Worm (Caenorhabditis elegans) whole organism, L3 larva: ENCODE measurements around the gene H01G02.3.
"Not testable (repeated sequence)": the region's sequence is repeated elsewhere in the genome, so short reads cannot be mapped to it uniquely, and the experiment has no call there.

Experiments
- R02D3.7 ChIP-seq: fragments of 150-350 bp; optimal IDR thresholded peaks from 2 replicates; lab custom pipeline; 2014; ENCODE audit warnings: missing biosample characterization, missing genetic modification characterization
- aly-2 ChIP-seq: fragments of 150-350 bp; optimal IDR thresholded peaks from 2 replicates; lab custom pipeline; 2014; ENCODE audit warnings: missing biosample characterization, missing genetic modification characterization
- ama-1 ChIP-seq: fragments of 150-350 bp; optimal IDR thresholded peaks from 2 replicates; lab custom pipeline; 2018
- ceh-28 ChIP-seq: fragments of 150-350 bp; optimal IDR thresholded peaks from 2 replicates; lab custom pipeline; 2014; ENCODE audit warnings: missing biosample characterization, missing genetic modification reagents, missing genetic modification characterization
- ceh-82 ChIP-seq: fragments of 150-350 bp; optimal IDR thresholded peaks from 2 replicates; lab custom pipeline; 2014; ENCODE audit warnings: missing biosample characterization, missing genetic modification characterization
- egl-27 ChIP-seq: sonication (generic microtip); optimal IDR thresholded peaks from 4 replicates; lab custom pipeline; 2017; ENCODE audit warnings: missing biosample characterization, missing genetic modification reagents, missing genetic modification characterization
- egl-5 ChIP-seq: fragments of 150-350 bp; optimal IDR thresholded peaks from 2 replicates; lab custom pipeline; 2017; ENCODE audit warnings: missing biosample characterization, missing genetic modification reagents, missing genetic modification characterization, inconsistent platforms
- elt-1 ChIP-seq: fragments of 150-350 bp; optimal IDR thresholded peaks from 2 replicates; lab custom pipeline; 2014; ENCODE audit warnings: missing biosample characterization, missing genetic modification characterization
- elt-3 ChIP-seq, 3 experiments: fragments of 150-350 bp in 1 of 3; sonication (generic microtip) in 2 of 3; optimal IDR thresholded peaks; 2 replicates in 2 of 3; 4 replicates in 1 of 3; lab custom pipeline; 2014 to 2017; ENCODE audit warnings: missing biosample characterization in 3 of 3, missing genetic modification characterization in 3 of 3
- eor-1 ChIP-seq, 2 experiments: fragments of 150-350 bp; optimal IDR thresholded peaks; 2 replicates each; lab custom pipeline; 2014 to 2018; ENCODE audit warnings: missing biosample characterization in 2 of 2, missing genetic modification characterization in 2 of 2
- fkh-10 ChIP-seq: sonication (generic microtip); optimal IDR thresholded peaks from 2 replicates; lab custom pipeline; 2017; ENCODE audit warnings: missing biosample characterization, missing genetic modification reagents, missing genetic modification characterization
- fkh-2 ChIP-seq: fragments of 150-350 bp; optimal IDR thresholded peaks from 2 replicates; lab custom pipeline; 2014; ENCODE audit warnings: missing biosample characterization, missing genetic modification reagents, missing genetic modification characterization
- fos-1 ChIP-seq: fragments of 150-350 bp; optimal IDR thresholded peaks from 2 replicates; lab custom pipeline; 2014; ENCODE audit warnings: missing biosample characterization, missing genetic modification characterization
- hmg-11 ChIP-seq: sonication (generic microtip); optimal IDR thresholded peaks from 2 replicates; lab custom pipeline; 2016; ENCODE audit warnings: missing genetic modification characterization, missing compliant biosample characterization
- jun-1 ChIP-seq: fragments of 150-350 bp; optimal IDR thresholded peaks from 2 replicates; lab custom pipeline; 2014; ENCODE audit warnings: missing biosample characterization, missing genetic modification reagents, missing genetic modification characterization
- lin-15B ChIP-seq: fragments of 150-350 bp; optimal IDR thresholded peaks from 2 replicates; lab custom pipeline; 2014; ENCODE audit warnings: missing biosample characterization, missing genetic modification characterization
- lin-39 ChIP-seq: fragments of 150-350 bp; optimal IDR thresholded peaks from 2 replicates; lab custom pipeline; 2018; ENCODE audit warnings: missing biosample characterization, missing genetic modification reagents, missing genetic modification characterization
- lsy-12 ChIP-seq: sonication (generic microtip); optimal IDR thresholded peaks from 2 replicates; lab custom pipeline; 2016; ENCODE audit warnings: mild to moderate bottlenecking, missing genetic modification characterization, missing compliant biosample characterization
- nfya-1 ChIP-seq: sonication (generic microtip); optimal IDR thresholded peaks from 2 replicates; lab custom pipeline; 2017; ENCODE audit warnings: missing genetic modification characterization, mild to moderate bottlenecking, missing compliant biosample characterization, antibody characterized with exemption, moderate library complexity; ENCODE audit not compliant: insufficient read depth
- nhr-23 ChIP-seq: fragments of 150-350 bp; optimal IDR thresholded peaks from 2 replicates; lab custom pipeline; 2014; ENCODE audit warnings: missing biosample characterization, missing genetic modification reagents, missing genetic modification characterization
- nhr-237 ChIP-seq: fragments of 150-350 bp; optimal IDR thresholded peaks from 2 replicates; lab custom pipeline; 2014; ENCODE audit warnings: missing biosample characterization, missing genetic modification characterization
- nhr-25 ChIP-seq: sonication (generic microtip); optimal IDR thresholded peaks from 2 replicates; lab custom pipeline; 2017; ENCODE audit warnings: missing biosample characterization, missing genetic modification characterization
- nhr-28 ChIP-seq: fragments of 150-350 bp; optimal IDR thresholded peaks from 2 replicates; lab custom pipeline; 2014; ENCODE audit warnings: missing biosample characterization, missing genetic modification characterization
- nhr-43 ChIP-seq: sonication (generic microtip); optimal IDR thresholded peaks from 2 replicates; lab custom pipeline; 2016; ENCODE audit warnings: mild to moderate bottlenecking, missing genetic modification characterization, missing compliant biosample characterization; ENCODE audit not compliant: poor library complexity, severe bottlenecking
- nhr-77 ChIP-seq: fragments of 150-350 bp; optimal IDR thresholded peaks from 2 replicates; lab custom pipeline; 2014; ENCODE audit warnings: missing biosample characterization, missing genetic modification characterization
- pha-4 ChIP-seq: fragments of 150-350 bp; optimal IDR thresholded peaks from 2 replicates; lab custom pipeline; 2014; ENCODE audit warnings: missing biosample characterization, missing genetic modification reagents, missing genetic modification characterization
- sea-2 ChIP-seq: fragments of 150-350 bp; sonication (generic microtip); optimal IDR thresholded peaks from 4 replicates; lab custom pipeline; 2014; ENCODE audit warnings: missing biosample characterization, missing genetic modification reagents, missing genetic modification characterization
- snpc-4 ChIP-seq: fragments of 150-350 bp; optimal IDR thresholded peaks from 2 replicates; lab custom pipeline; 2014; ENCODE audit warnings: missing biosample characterization, missing genetic modification characterization
- unc-39 ChIP-seq: sonication (generic microtip); optimal IDR thresholded peaks from 4 replicates; lab custom pipeline; 2017; ENCODE audit warnings: missing biosample characterization, missing genetic modification characterization
- zag-1 ChIP-seq: fragments of 150-350 bp; optimal IDR thresholded peaks from 2 replicates; lab custom pipeline; 2014; ENCODE audit warnings: missing biosample characterization, missing genetic modification characterization

The H01G02.3 gene

DNA sequence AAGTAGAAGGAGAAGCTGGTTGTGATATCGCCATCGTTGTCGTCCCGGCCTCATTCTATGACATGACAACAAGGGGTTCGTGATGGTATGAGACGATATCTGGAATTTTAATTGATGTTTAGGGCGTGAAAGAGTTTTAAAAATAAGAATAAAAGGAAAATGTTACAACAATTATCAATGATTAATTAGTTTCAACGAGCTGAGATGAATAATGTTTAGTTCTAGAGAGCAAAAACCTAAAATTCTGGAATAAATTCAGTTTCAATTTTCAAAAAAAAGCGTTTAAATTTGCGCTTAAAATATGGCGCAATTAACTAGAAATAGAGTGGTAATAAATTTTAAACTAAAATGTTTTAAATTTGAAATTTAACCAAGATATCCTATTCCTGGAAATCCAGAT lies at the start of gene H01G02.3:
H01G02.3 (minus strand) TSS at position 101 of the 400 bp plus-strand sequence.
- TF ChIP-seq fkh-2 (tag; lab: Kevin White, UChicago) (no peak), zag-1 (tag; lab: Kevin White, UChicago) (no peak), lsy-12 (tag; lab: Kevin White, UChicago) (no peak), ceh-28 (tag; lab: Kevin White, UChicago) (no peak), elt-3 (tag; optimal IDR thresholded peaks at IDR 0.05; lab: Kevin White, UChicago) (no peak), nhr-43 (tag; lab: Kevin White, UChicago) (no peak), snpc-4 (tag; lab: Kevin White, UChicago) (no peak), ceh-82 (tag; lab: Kevin White, UChicago) (no peak), ama-1 (lab: Kevin White, UChicago) (no peak), nhr-237 (no peak)

DNA sequence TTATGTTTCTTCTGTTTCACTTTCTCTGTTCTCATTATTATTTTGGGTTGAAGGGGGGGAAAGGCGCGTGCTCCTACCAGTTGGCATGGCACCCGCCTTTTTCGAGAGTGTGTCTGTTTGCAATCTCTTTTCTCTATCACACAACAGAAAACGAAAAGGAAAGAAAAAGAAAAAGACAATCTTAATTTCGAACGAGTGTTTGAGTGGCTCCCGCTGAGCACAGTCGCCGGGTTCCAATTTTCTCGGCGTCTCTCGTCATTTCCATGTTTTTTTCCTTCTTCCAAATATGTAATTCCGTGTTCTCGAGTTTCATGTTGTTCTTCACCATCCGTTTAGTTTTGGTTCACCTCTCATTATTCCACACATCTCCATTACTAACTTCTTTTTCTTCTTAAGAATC lies 49.7 kb upstream of the H01G02.3 start, which contains the start of gene F38H4.3:
F38H4.3 (plus strand) TSS at position 301 of the 400 bp plus-strand sequence.
- TF ChIP-seq nhr-28 = no peak
- no peak for TF ChIP-seq jun-1 (tag; lab: Kevin White, UChicago)
- TF ChIP-seq nhr-25 (tag; lab: Kevin White, UChicago) = no peak
- TF ChIP-seq hmg-11 = no peak
- no peak for TF ChIP-seq unc-39
- peak; percentile 56 for TF ChIP-seq pha-4 (tag; lab: Kevin White, UChicago)
- TF ChIP-seq fkh-10 = no peak
- TF ChIP-seq nhr-23 (tag; lab: Kevin White, UChicago) = no peak

DNA sequence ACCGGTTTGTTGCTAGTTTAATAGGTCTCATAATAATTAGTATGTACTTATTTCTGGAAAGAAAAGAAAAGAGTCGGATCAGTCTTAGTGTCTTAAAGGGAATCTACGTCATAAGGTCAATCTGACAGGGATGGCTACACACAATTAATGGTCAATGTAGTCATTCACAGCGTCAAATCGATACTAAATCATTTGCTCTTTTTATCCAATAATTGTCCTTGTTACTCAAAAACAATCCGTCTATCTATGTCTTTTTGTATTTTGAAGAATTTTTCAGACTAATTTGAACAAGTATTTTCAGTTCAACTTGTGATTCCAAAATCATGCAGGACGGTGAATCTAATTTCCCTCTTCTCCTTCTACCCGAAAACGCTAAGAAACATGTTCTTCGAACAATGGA lies 46.3 kb upstream of the H01G02.3 start, which contains the start of gene fbxb-3:
fbxb-3 (plus strand) TSS at position 301 of the 400 bp plus-strand sequence.
- TF ChIP-seq elt-3 (tag; optimal IDR thresholded peaks at IDR 0.05; lab: Kevin White, UChicago) = no peak

DNA sequence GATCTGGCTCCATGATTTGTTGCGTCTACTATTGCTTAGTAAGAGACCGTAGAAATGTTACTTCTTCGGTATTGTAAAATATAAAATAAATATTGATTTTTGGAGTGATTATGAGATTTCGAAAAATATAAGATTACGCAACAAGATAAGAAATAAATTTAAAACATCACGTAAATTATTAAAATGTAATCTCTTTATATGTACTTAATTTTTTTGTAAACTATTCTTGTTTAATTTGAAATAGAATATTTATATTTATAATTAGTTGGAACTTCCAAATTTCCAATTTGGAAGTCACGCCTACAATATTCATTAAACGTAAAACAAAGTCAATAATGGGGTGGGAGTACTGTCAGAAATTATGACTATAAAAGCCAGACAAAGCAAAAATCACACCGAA lies 41.1 kb upstream of the H01G02.3 start, which contains the start of gene M117.4:
M117.4 (minus strand) TSS at position 101 of the 400 bp plus-strand sequence.
- TF ChIP-seq sea-2 (GFP tag; lab: Kevin White, UChicago) (no peak), nhr-25 (tag; lab: Kevin White, UChicago) (no peak), snpc-4 (tag; lab: Kevin White, UChicago) (no peak), pha-4 (tag; lab: Kevin White, UChicago) (no peak), lin-15B (tag; lab: Kevin White, UChicago) (no peak), nhr-77 (tag; lab: Kevin White, UChicago) (no peak), nhr-43 (tag; lab: Kevin White, UChicago) (no peak)

DNA sequence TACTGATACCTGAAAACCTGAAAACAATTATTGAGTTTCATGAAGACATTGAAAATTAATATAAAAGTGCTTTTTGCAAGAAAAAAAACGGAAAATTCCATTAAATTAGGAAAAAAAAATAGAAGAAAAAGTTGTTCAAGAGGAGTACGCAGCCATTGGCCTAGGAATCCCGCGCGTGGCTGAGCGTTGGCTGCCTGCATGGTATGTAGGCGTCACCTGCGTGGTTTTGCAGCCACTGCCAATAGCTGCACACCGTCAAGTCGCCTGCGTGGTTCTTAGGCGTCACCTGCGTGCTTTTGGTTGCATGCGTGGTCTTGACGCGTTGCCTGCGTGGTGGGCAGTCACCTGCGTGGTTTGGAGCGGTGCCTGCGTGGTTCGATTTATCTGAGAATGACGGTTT lies 35.6 kb upstream of the H01G02.3 start, which contains the start of gene M117.6:
M117.6 (minus strand) TSS at position 101 of the 400 bp plus-strand sequence.
- TF ChIP-seq fos-1 (tag; lab: Kevin White, UChicago); elt-1 (tag; lab: Kevin White, UChicago); elt-3 (tag; optimal IDR thresholded peaks at IDR 0.05; lab: Kevin White, UChicago): not testable (repeated sequence)

- no peak for TF ChIP-seq ceh-28 (tag; lab: Kevin White, UChicago)
- peak; percentile 16 for TF ChIP-seq hmg-11
- TF ChIP-seq nhr-25 (tag; lab: Kevin White, UChicago) = peak; percentile 45
- TF ChIP-seq egl-27 (tag; lab: Kevin White, UChicago) = no peak
- TF ChIP-seq nfya-1 (tag; lab: Kevin White, UChicago) = peak; percentile 70
- peak; percentile 40 for TF ChIP-seq pha-4 (tag; lab: Kevin White, UChicago)
- no peak for TF ChIP-seq egl-5
- TF ChIP-seq aly-2 = no peak
- no peak for TF ChIP-seq eor-1 (tag; optimal IDR thresholded peaks at IDR 0.05; lab: Kevin White, UChicago)
- TF ChIP-seq snpc-4 (tag; lab: Kevin White, UChicago) = peak; percentile 60
- peak; percentile 30 for TF ChIP-seq ama-1 (lab: Kevin White, UChicago)
- TF ChIP-seq lsy-12 (tag; lab: Kevin White, UChicago) = peak; percentile 13
- TF ChIP-seq lin-15B (tag; lab: Kevin White, UChicago) = peak; percentile 71
- no peak for TF ChIP-seq ceh-82 (tag; lab: Kevin White, UChicago)
- TF ChIP-seq lin-39 (tag; lab: Kevin White, UChicago) = peak; percentile 40
- TF ChIP-seq R02D3.7 (tag; lab: Kevin White, UChicago) = no peak
- peak; percentile 55 for TF ChIP-seq nhr-23 (tag; lab: Kevin White, UChicago)
Measured at ce11 chrIV:11822454-11822853, 30.1 kb upstream of the H01G02.3 start.
